Fruit fly (Drosophila melanogaster) whole organism, embryonic: ENCODE results near the gene CG32075.

Experiments
- ATbp ChIP-seq: fragments of 200-800 bp; sonication (Bioruptor generic); optimal IDR thresholded peaks from 2 replicates; lab custom pipeline; 2017; ENCODE audit warnings: missing biosample characterization, mild to moderate bottlenecking, missing genetic modification characterization, missing genetic modification reagents
- Adf1 ChIP-seq: fragments of 200-800 bp; sonication (Bioruptor generic); IDR thresholded peaks from 2 replicates; pipeline ENCODE4 v1.3.6; 2022; ENCODE audit warnings: missing biosample characterization, missing genetic modification characterization
- CG10543 ChIP-seq: fragments of 200-800 bp; sonication (Bioruptor generic); optimal IDR thresholded peaks from 3 replicates; lab custom pipeline; 2017; ENCODE audit warnings: missing biosample characterization, mild to moderate bottlenecking, missing genetic modification characterization, moderate library complexity
- CG13123 ChIP-seq: fragments of 200-800 bp; sonication (Bioruptor generic); optimal IDR thresholded peaks from 2 replicates; lab custom pipeline; 2016; ENCODE audit warnings: missing biosample characterization, missing genetic modification characterization
- CG16813 ChIP-seq: fragments of 200-800 bp; sonication (Bioruptor generic); IDR thresholded peaks from 3 replicates; pipeline ENCODE4 v1.3.6; 2022; ENCODE audit warnings: missing biosample characterization, missing genetic modification characterization; ENCODE audit not compliant: partially characterized antibody
- CG30403 ChIP-seq: fragments of 200-800 bp; sonication (Bioruptor generic); optimal IDR thresholded peaks from 3 replicates; lab custom pipeline; 2016; ENCODE audit warnings: missing biosample characterization, missing genetic modification characterization
- CG31388 ChIP-seq: fragments of 200-800 bp; sonication (Bioruptor generic); optimal IDR thresholded peaks from 2 replicates; lab custom pipeline; 2016; ENCODE audit warnings: missing biosample characterization, missing genetic modification characterization
- CG5245 ChIP-seq: fragments of 200-800 bp; sonication (Bioruptor generic); optimal IDR thresholded peaks from 3 replicates; lab custom pipeline; 2016; ENCODE audit warnings: missing biosample characterization, missing genetic modification characterization
- CG8290 ChIP-seq, 3 experiments: fragments of 200-800 bp; sonication (Bioruptor generic); optimal IDR thresholded peaks; 2 replicates each; lab custom pipeline; 2016 to 2019; ENCODE audit warnings: missing biosample characterization in 3 of 3, missing genetic modification characterization in 3 of 3, mild to moderate bottlenecking in 2 of 3, moderate library complexity in 1 of 3
- CG9876 ChIP-seq: fragments of 200-800 bp; sonication (Bioruptor generic); optimal IDR thresholded peaks from 2 replicates; lab custom pipeline; 2016; ENCODE audit warnings: missing biosample characterization, missing genetic modification characterization
- CoRest ChIP-seq: fragments of 200-800 bp; sonication (Bioruptor generic); optimal IDR thresholded peaks from 3 replicates; lab custom pipeline; 2018; ENCODE audit warnings: missing biosample characterization, mild to moderate bottlenecking, missing genetic modification characterization, moderate library complexity
- Dfd ChIP-seq, 2 experiments: fragments of >200 bp; optimal IDR thresholded peaks; 2 replicates each; lab custom pipeline; 2017; ENCODE audit warnings: missing biosample characterization in 2 of 2, missing genetic modification characterization in 2 of 2
- Ets65A ChIP-seq: fragments of 200-800 bp; sonication (Bioruptor generic); peaks from one replicate; lab custom pipeline; 2016; ENCODE audit warnings: missing biosample characterization, missing genetic modification characterization
- Fer1 ChIP-seq: fragments of 200-800 bp; sonication (Bioruptor generic); optimal IDR thresholded peaks from 2 replicates; lab custom pipeline; 2017; ENCODE audit warnings: missing biosample characterization, mild to moderate bottlenecking, missing genetic modification characterization
- HLH3B ChIP-seq: fragments of 200-800 bp; sonication (Bioruptor generic); IDR thresholded peaks from 2 replicates; pipeline ENCODE4 v1.3.6; 2022; ENCODE audit warnings: missing biosample characterization, missing genetic modification characterization
- HLHmδ ChIP-seq: fragments of 200-800 bp; sonication (Bioruptor generic); optimal IDR thresholded peaks from 2 replicates; lab custom pipeline; 2018; ENCODE audit warnings: missing biosample characterization, mild to moderate bottlenecking, missing genetic modification characterization, moderate library complexity
- Hand ChIP-seq: fragments of 200-800 bp; sonication (Bioruptor generic); optimal IDR thresholded peaks from 2 replicates; lab custom pipeline; 2017; ENCODE audit warnings: mild to moderate bottlenecking, missing biosample characterization, missing genetic modification reagents, missing genetic modification characterization
- HmgD ChIP-seq: fragments of 200-800 bp; sonication (Bioruptor generic); optimal IDR thresholded peaks from 3 replicates; lab custom pipeline; 2016; ENCODE audit warnings: missing biosample characterization, missing genetic modification characterization
- Hr3 ChIP-seq: fragments of 200-800 bp; sonication (Bioruptor generic); optimal IDR thresholded peaks from 3 replicates; lab custom pipeline; 2016; ENCODE audit warnings: missing biosample characterization, missing genetic modification characterization
- Mrtf ChIP-seq: fragments of 200-800 bp; sonication (Bioruptor generic); IDR thresholded peaks from 3 replicates; pipeline ENCODE4 v1.3.6; 2022; ENCODE audit warnings: missing biosample characterization, missing genetic modification characterization
- NC2β ChIP-seq: fragments of 200-800 bp; sonication (Bioruptor generic); optimal IDR thresholded peaks from 2 replicates; lab custom pipeline; 2016; ENCODE audit warnings: missing biosample characterization, missing genetic modification characterization
- NFAT ChIP-seq: fragments of 200-800 bp; sonication (Bioruptor generic); IDR thresholded peaks from 2 replicates; pipeline ENCODE4 v1.3.6; 2022; ENCODE audit warnings: missing biosample characterization, missing genetic modification characterization
- Neu2 ChIP-seq: fragments of 200-800 bp; sonication (Bioruptor generic); optimal IDR thresholded peaks from 3 replicates; lab custom pipeline; 2016; ENCODE audit warnings: missing biosample characterization, missing genetic modification characterization, borderline replicate concordance
- Nf-YC ChIP-seq: fragments of 200-800 bp; optimal IDR thresholded peaks from 3 replicates; lab custom pipeline; 2019; ENCODE audit warnings: missing biosample characterization, mild to moderate bottlenecking, missing genetic modification characterization, moderate library complexity
- Oaz ChIP-seq: fragments of 200-800 bp; sonication (Bioruptor generic); IDR thresholded peaks from 2 replicates; pipeline ENCODE4 v1.3.6; 2022; ENCODE audit warnings: missing biosample characterization, missing genetic modification characterization
- Ravus ChIP-seq: fragments of 200-800 bp; sonication (Bioruptor generic); IDR thresholded peaks from 2 replicates; pipeline ENCODE4 v1.3.6; 2022; ENCODE audit warnings: missing biosample characterization, missing genetic modification characterization
- Six4 ChIP-seq: fragments of 200-800 bp; sonication (Bioruptor generic); optimal IDR thresholded peaks from 2 replicates; lab custom pipeline; 2016; ENCODE audit warnings: missing biosample characterization, missing genetic modification characterization
- Tbp ChIP-seq: fragments of >200 bp; optimal IDR thresholded peaks from 2 replicates; lab custom pipeline; 2018; ENCODE audit warnings: missing biosample characterization, missing genetic modification characterization
- Usf ChIP-seq: fragments of 200-800 bp; sonication (Bioruptor generic); optimal IDR thresholded peaks from 2 replicates; lab custom pipeline; 2017; ENCODE audit warnings: missing genotype, missing biosample characterization, missing genetic modification characterization
- Vsx1 ChIP-seq: fragments of 200-800 bp; sonication (Bioruptor generic); optimal IDR thresholded peaks from 2 replicates; lab custom pipeline; 2017; ENCODE audit warnings: missing biosample characterization, mild to moderate bottlenecking, missing genetic modification characterization, missing genetic modification reagents
- ap ChIP-seq: fragments of 200-800 bp; sonication (Bioruptor generic); IDR thresholded peaks from 2 replicates; pipeline ENCODE4 v1.3.6; 2022; ENCODE audit warnings: missing biosample characterization, missing genetic modification characterization
- bab2 ChIP-seq: fragments of 200-800 bp; sonication (Bioruptor generic); optimal IDR thresholded peaks from 2 replicates; lab custom pipeline; 2016; ENCODE audit warnings: missing biosample characterization, missing genetic modification characterization
- bbx ChIP-seq: fragments of 200-800 bp; sonication (Bioruptor generic); IDR thresholded peaks from 2 replicates; pipeline ENCODE4 v1.3.6; 2022; ENCODE audit warnings: missing biosample characterization, missing genetic modification characterization; ENCODE audit not compliant: partially characterized antibody
- chm ChIP-seq: fragments of 200-800 bp; sonication (Bioruptor generic); IDR thresholded peaks from 2 replicates; pipeline ENCODE4 v1.3.6; 2022; ENCODE audit warnings: missing biosample characterization, missing genetic modification characterization
- crol ChIP-seq: fragments of 200-800 bp; sonication (Bioruptor generic); IDR thresholded peaks from 2 replicates; pipeline ENCODE4 v1.3.6; 2022; ENCODE audit warnings: missing biosample characterization, missing genetic modification characterization
- crp ChIP-seq, 2 experiments: fragments of 200-800 bp; sonication (Bioruptor generic); optimal IDR thresholded peaks; 2 replicates in 1 of 2; 3 replicates in 1 of 2; lab custom pipeline; 2017; ENCODE audit warnings: missing biosample characterization in 2 of 2, missing genetic modification characterization in 2 of 2, mild to moderate bottlenecking in 1 of 2, moderate library complexity in 1 of 2
- dmrt11E ChIP-seq: fragments of 200-800 bp; sonication (Bioruptor generic); optimal IDR thresholded peaks from 3 replicates; lab custom pipeline; 2018; ENCODE audit warnings: missing biosample characterization, mild to moderate bottlenecking, missing genetic modification characterization, moderate library complexity
- grn ChIP-seq: fragments of 200-800 bp; sonication (Bioruptor generic); optimal IDR thresholded peaks from 3 replicates; lab custom pipeline; 2017; ENCODE audit warnings: missing biosample characterization, missing genetic modification characterization
- inv ChIP-seq: fragments of 200-800 bp; sonication (Bioruptor generic); IDR thresholded peaks from 2 replicates; pipeline ENCODE4 v1.3.6; 2022; ENCODE audit warnings: missing biosample characterization, missing genetic modification characterization; ENCODE audit not compliant: partially characterized antibody
- kay ChIP-seq: fragments of 200-800 bp; sonication (Bioruptor generic); optimal IDR thresholded peaks from 2 replicates; lab custom pipeline; 2016; ENCODE audit warnings: missing biosample characterization, missing genetic modification characterization
- klu ChIP-seq: fragments of 200-800 bp; sonication (Bioruptor generic); IDR thresholded peaks from 2 replicates; pipeline ENCODE4 v1.3.6; 2022; ENCODE audit warnings: missing biosample characterization, missing genetic modification characterization
- kni ChIP-seq: fragments of 200-800 bp; sonication (Bioruptor generic); optimal IDR thresholded peaks from 3 replicates; lab custom pipeline; 2017; ENCODE audit warnings: mild to moderate bottlenecking, missing biosample characterization, missing genetic modification reagents, missing genetic modification characterization
- lov ChIP-seq, 2 experiments: fragments of 200-800 bp in 1 of 2; fragments of >200 bp in 1 of 2; sonication (Bioruptor generic) in 1 of 2; IDR thresholded peaks in 1 of 2; optimal IDR thresholded peaks in 1 of 2; 2 replicates in 1 of 2; 3 replicates in 1 of 2; pipeline versions ENCODE4 v1.3.6 to Lab custom; 2017 to 2022; ENCODE audit warnings: missing biosample characterization in 1 of 2, missing genetic modification characterization in 1 of 2
- org-1 ChIP-seq: fragments of 200-800 bp; sonication (Bioruptor generic); optimal IDR thresholded peaks from 2 replicates; lab custom pipeline; 2017; ENCODE audit warnings: missing biosample characterization, missing genetic modification characterization
- phol ChIP-seq: fragments of 200-800 bp; sonication (Bioruptor generic); optimal IDR thresholded peaks from 3 replicates; lab custom pipeline; 2018; ENCODE audit warnings: missing biosample characterization, mild to moderate bottlenecking, missing genetic modification characterization, moderate library complexity
- ranshi ChIP-seq: fragments of 200-800 bp; sonication (Bioruptor generic); IDR thresholded peaks from 2 replicates; pipeline ENCODE4 v1.3.6; 2022; ENCODE audit warnings: missing biosample characterization, missing genetic modification characterization
- toy ChIP-seq: fragments of 200-800 bp; sonication (Bioruptor generic); IDR thresholded peaks from 2 replicates; pipeline ENCODE4 v1.3.6; 2022; ENCODE audit warnings: missing biosample characterization, missing genetic modification characterization
- unc-4 ChIP-seq: fragments of 200-800 bp; sonication (Bioruptor generic); IDR thresholded peaks from 2 replicates; pipeline ENCODE4 v1.3.6; 2022; ENCODE audit warnings: missing biosample characterization, missing genetic modification characterization; ENCODE audit not compliant: partially characterized antibody

The CG32075 gene

dm6 chr3L:11089805-11090440 lies 25.2 kb upstream of the CG32075 start (continued):
- TF ChIP-seq Vsx1 (GFP tag; lab: Kevin White, UChicago): peak; percentile 83
- peak; percentile 90 for TF ChIP-seq org-1 (GFP tag; lab: Kevin White, UChicago)
- TF ChIP-seq unc-4 (GFP tag; lab: Robert Waterston, UW): no peak
- peak; percentile 49; the same call in 1 of the 3 replicates for TF ChIP-seq CG16813 (GFP tag; lab: Robert Waterston, UW)
- TF ChIP-seq inv (GFP tag; lab: Robert Waterston, UW): no peak; the same call in 1 of the 2 replicates
- peak; percentile 53; the same call in 1 of the 2 replicates for TF ChIP-seq ranshi (GFP tag; lab: Robert Waterston, UW)
- peak; percentile 95 for TF ChIP-seq CoRest
- peak; percentile 96 for TF ChIP-seq Ets65A (GFP tag; lab: Kevin White, UChicago)
- TF ChIP-seq kni (GFP tag; lab: Kevin White, UChicago): peak; percentile 93
- peak; percentile 91 for TF ChIP-seq Hr3 (GFP tag; lab: Kevin White, UChicago)
- TF ChIP-seq CG31388 (GFP tag; lab: Kevin White, UChicago): peak; percentile 81
- TF ChIP-seq CG5245 (GFP tag; lab: Kevin White, UChicago): peak; percentile 68
- peak; percentile 94; the same call in 1 of the 2 replicates for TF ChIP-seq chm
- no peak for TF ChIP-seq lov (optimal IDR thresholded peaks at IDR 0.05; lab: Kevin White, UChicago)
- TF ChIP-seq lov (GFP tag; IDR thresholded peaks at IDR 0.05; lab: Robert Waterston, UW): peak; percentile 82
- TF ChIP-seq Neu2 (GFP tag; lab: Kevin White, UChicago): peak; percentile 25
- peak; percentile 74 for TF ChIP-seq grn (GFP tag; lab: Kevin White, UChicago)
- TF ChIP-seq kay (GFP tag; lab: Kevin White, UChicago): peak; percentile 90
- peak; percentile 65 for TF ChIP-seq HLHmδ (GFP tag; lab: Kevin White, UChicago)
- TF ChIP-seq Oaz: peak; percentile 43; the same call in 1 of the 2 replicates
- no peak for TF ChIP-seq bbx (GFP tag; lab: Robert Waterston, UW)
- peak; percentile 23 for TF ChIP-seq CG9876 (GFP tag; lab: Kevin White, UChicago)
- peak; percentile 91 for TF ChIP-seq phol (tag; lab: Kevin White, UChicago)
- TF ChIP-seq Mrtf (GFP tag; lab: Robert Waterston, UW): peak; percentile 53; the same call in 1 of the 3 replicates
- peak; percentile 91 for TF ChIP-seq Fer1 (GFP tag; lab: Kevin White, UChicago)
- peak; percentile 73; the same call in 1 of the 2 replicates for TF ChIP-seq klu (GFP tag; lab: Robert Waterston, UW)
- TF ChIP-seq Six4 (GFP tag; lab: Kevin White, UChicago): peak; percentile 92
- TF ChIP-seq NC2β (GFP tag; lab: Kevin White, UChicago): peak; percentile 79
- no peak for TF ChIP-seq Dfd (GFP tag; optimal IDR thresholded peaks at IDR 0.05; lab: Kevin White, UChicago)
- peak; percentile 82 for TF ChIP-seq bab2
- TF ChIP-seq CG30403 (GFP tag; lab: Kevin White, UChicago): peak; percentile 94
- TF ChIP-seq CG13123 (GFP tag; lab: Kevin White, UChicago): peak; percentile 75
- no peak for TF ChIP-seq crol (GFP tag; lab: Robert Waterston, UW)
- TF ChIP-seq crp (GFP tag; optimal IDR thresholded peaks at IDR 0.05; lab: Kevin White, UChicago): peak; percentile 27 to 62
- TF ChIP-seq HmgD: no peak
- peak; percentile 51 for TF ChIP-seq Adf1 (GFP tag; lab: Robert Waterston, UW)
- peak; percentile 84 for TF ChIP-seq Nf-YC
- TF ChIP-seq Ravus: no peak; the same call in none of the 2 replicates
- peak; percentile 71 for TF ChIP-seq HLH3B (GFP tag; lab: Robert Waterston, UW)
- peak; percentile 36 for TF ChIP-seq ap (GFP tag; lab: Robert Waterston, UW)
- TF ChIP-seq dmrt11E (tag; lab: Kevin White, UChicago): peak; percentile 89
- TF ChIP-seq Hand (GFP tag; lab: Kevin White, UChicago): peak; percentile 82
- TF ChIP-seq toy (GFP tag; lab: Robert Waterston, UW): 0 out of 2 replicates have a peak, but pooled peaks have one; percentile 8
- TF ChIP-seq NFAT (GFP tag; lab: Robert Waterston, UW): no peak
- peak; percentile 65 for TF ChIP-seq CG10543 (GFP tag; lab: Kevin White, UChicago)
- peak; percentile 56 for TF ChIP-seq Usf (GFP tag; lab: Kevin White, UChicago)
- peak; percentile 45 for TF ChIP-seq CG8290 (GFP tag; optimal IDR thresholded peaks at IDR 0.05; lab: Kevin White, UChicago)
- TF ChIP-seq CG8290 (tag; optimal IDR thresholded peaks at IDR 0.05; lab: Kevin White, UChicago): peak; percentile 52 to 73
- TF ChIP-seq ATbp (GFP tag; lab: Kevin White, UChicago): peak; percentile 86
- TF ChIP-seq Tbp (GFP tag; lab: Kevin White, UChicago): no peak
